Worm (Caenorhabditis elegans) whole organism, L4 larva: ENCODE results near the gene drr-1.

Experiments
- D1046.2 ChIP-seq: fragments of 200-800 bp; sonication (Bioruptor generic); IDR thresholded peaks from 2 replicates; pipeline ENCODE4 v1.3.6; 2022; ENCODE audit warnings: missing genetic modification characterization, missing compliant biosample characterization
- F26F4.8 ChIP-seq: fragments of 200-800 bp; sonication (Bioruptor generic); conservative IDR thresholded peaks from 2 replicates; pipeline ENCODE4 v1.3.6; 2022; ENCODE audit warnings: missing genetic modification characterization, missing compliant biosample characterization
- F37D6.2 ChIP-seq: sonication (generic microtip); optimal IDR thresholded peaks from 2 replicates; lab custom pipeline; 2016; ENCODE audit warnings: mild to moderate bottlenecking, missing genetic modification characterization, missing compliant biosample characterization
- F44E2.7 ChIP-seq: fragments of 200-800 bp; sonication (Bioruptor generic); IDR thresholded peaks from 2 replicates; pipeline ENCODE4 v2.1.2; 2022; ENCODE audit warnings: missing genetic modification characterization, missing compliant biosample characterization
- T20F7.1 ChIP-seq: fragments of 200-800 bp; sonication (Bioruptor generic); optimal IDR thresholded peaks from 2 replicates; lab custom pipeline; 2018; ENCODE audit warnings: mild to moderate bottlenecking, missing genetic modification characterization, missing compliant biosample characterization
- T26A8.4 ChIP-seq: fragments of 200-800 bp; sonication (Bioruptor generic); IDR thresholded peaks from 2 replicates; pipeline ENCODE4 v1.3.6; 2022; ENCODE audit warnings: missing genetic modification characterization, missing compliant biosample characterization
- ZK546.5 ChIP-seq, 2 experiments: sonication (generic microtip); optimal IDR thresholded peaks; 2 replicates each; lab custom pipeline; 2017; ENCODE audit warnings: missing biosample characterization in 2 of 2, missing genetic modification characterization in 2 of 2
- aha-1 ChIP-seq: fragments of 150-350 bp; peaks from one replicate; lab custom pipeline; 2014; ENCODE audit warnings: missing biosample characterization, missing genetic modification characterization
- aly-2 ChIP-seq: sonication (generic microtip); optimal IDR thresholded peaks from 2 replicates; lab custom pipeline; 2018; ENCODE audit warnings: missing biosample characterization, missing genetic modification characterization
- arid-1 ChIP-seq: fragments of 200-800 bp; sonication (Bioruptor generic); conservative IDR thresholded peaks from 2 replicates; pipeline ENCODE4 v1.3.6; 2022; ENCODE audit warnings: missing genetic modification reagents, missing genetic modification characterization, missing compliant biosample characterization
- attf-4 ChIP-seq: sonication (generic microtip); optimal IDR thresholded peaks from 3 replicates; lab custom pipeline; 2017; ENCODE audit warnings: missing biosample characterization, missing genetic modification characterization
- ceh-20 ChIP-seq: fragments of 200-800 bp; sonication (Bioruptor generic); IDR thresholded peaks from 2 replicates; pipeline ENCODE4 v1.3.6; 2022; ENCODE audit warnings: missing genetic modification reagents, missing genetic modification characterization, missing compliant biosample characterization
- ceh-28 ChIP-seq: fragments of 150-350 bp; optimal IDR thresholded peaks from 2 replicates; lab custom pipeline; 2014; ENCODE audit warnings: missing biosample characterization, missing genetic modification reagents, missing genetic modification characterization
- ceh-44 ChIP-seq: fragments of 200-800 bp; sonication (Bioruptor generic); IDR thresholded peaks from 2 replicates; pipeline ENCODE4 v1.3.6; 2022; ENCODE audit warnings: missing genetic modification reagents, missing genetic modification characterization, missing compliant biosample characterization
- ceh-62 ChIP-seq: sonication (generic microtip); optimal IDR thresholded peaks from 2 replicates; lab custom pipeline; 2017; ENCODE audit warnings: missing biosample characterization, missing genetic modification characterization
- ceh-82 ChIP-seq: sonication (generic microtip); optimal IDR thresholded peaks from 2 replicates; lab custom pipeline; 2017; ENCODE audit warnings: missing biosample characterization, missing genetic modification characterization
- ces-1 ChIP-seq: fragments of 150-350 bp; sonication (generic microtip); optimal IDR thresholded peaks from 4 replicates; lab custom pipeline; 2014; ENCODE audit warnings: missing biosample characterization, missing genetic modification reagents, missing genetic modification characterization
- cey-2 ChIP-seq: sonication (generic microtip); optimal IDR thresholded peaks from 3 replicates; lab custom pipeline; 2017; ENCODE audit warnings: missing genetic modification characterization, mild to moderate bottlenecking, missing compliant biosample characterization, antibody characterized with exemption, borderline replicate concordance; ENCODE audit not compliant: insufficient read depth
- daf-16 ChIP-seq, 3 experiments: sonication (generic microtip); optimal IDR thresholded peaks; 2 replicates each; lab custom pipeline; 2016 to 2017; ENCODE audit warnings: missing genetic modification characterization in 3 of 3, missing genetic modification reagents in 3 of 3, mild to moderate bottlenecking in 2 of 3, missing compliant biosample characterization in 2 of 3, missing biosample characterization in 1 of 3, moderate library complexity in 1 of 3
- daf-19 ChIP-seq: fragments of 200-800 bp; sonication (Bioruptor generic); conservative IDR thresholded peaks from 2 replicates; pipeline ENCODE4 v1.3.6; 2022; ENCODE audit warnings: missing genetic modification characterization, missing compliant biosample characterization
- duxl-1 ChIP-seq: sonication (generic microtip); optimal IDR thresholded peaks from 2 replicates; lab custom pipeline; 2016; ENCODE audit warnings: mild to moderate bottlenecking, missing genetic modification characterization, moderate library complexity, missing compliant biosample characterization; ENCODE audit not compliant: poor library complexity
- egl-43 ChIP-seq: fragments of 200-800 bp; sonication (Bioruptor generic); IDR thresholded peaks from 2 replicates; pipeline ENCODE4 v1.3.6; 2022; ENCODE audit warnings: missing genetic modification reagents, missing genetic modification characterization, missing compliant biosample characterization
- gei-8 ChIP-seq: fragments of 200-800 bp; sonication (Bioruptor generic); optimal IDR thresholded peaks from 2 replicates; lab custom pipeline; 2018; ENCODE audit warnings: mild to moderate bottlenecking, missing genetic modification characterization, missing compliant biosample characterization
- hlh-11 ChIP-seq: fragments of 200-800 bp; sonication (Bioruptor generic); optimal IDR thresholded peaks from 2 replicates; lab custom pipeline; 2018; ENCODE audit warnings: mild to moderate bottlenecking, missing genetic modification characterization, missing compliant biosample characterization
- jun-1 ChIP-seq: fragments of 150-350 bp; optimal IDR thresholded peaks from 2 replicates; lab custom pipeline; 2014; ENCODE audit warnings: missing biosample characterization, missing genetic modification reagents, missing genetic modification characterization
- lin-1 ChIP-seq: fragments of 200-800 bp; sonication (Bioruptor generic); IDR thresholded peaks from 2 replicates; pipeline ENCODE4 v1.3.6; 2022; ENCODE audit warnings: missing genetic modification reagents, missing genetic modification characterization, missing compliant biosample characterization
- lin-13 ChIP-seq: fragments of 150-350 bp; optimal IDR thresholded peaks from 2 replicates; lab custom pipeline; 2014; ENCODE audit warnings: missing biosample characterization, missing genetic modification reagents, missing genetic modification characterization
- lin-29 ChIP-seq: fragments of 200-800 bp; sonication (Bioruptor generic); IDR thresholded peaks from 2 replicates; pipeline ENCODE4 v1.3.6; 2022; ENCODE audit warnings: missing genetic modification reagents, missing genetic modification characterization, missing compliant biosample characterization
- lin-38 ChIP-seq: fragments of 200-800 bp; sonication (Bioruptor generic); IDR thresholded peaks from 2 replicates; pipeline ENCODE4 v1.3.6; 2022; ENCODE audit warnings: missing genetic modification reagents, missing genetic modification characterization, missing compliant biosample characterization
- lir-3 ChIP-seq: sonication (generic microtip); optimal IDR thresholded peaks from 2 replicates; lab custom pipeline; 2016; ENCODE audit warnings: mild to moderate bottlenecking, missing genetic modification characterization, missing compliant biosample characterization
- mes-2 ChIP-seq: sonication (generic microtip); optimal IDR thresholded peaks from 2 replicates; lab custom pipeline; 2016; ENCODE audit warnings: missing genotype, mild to moderate bottlenecking, missing genetic modification characterization, missing compliant biosample characterization; ENCODE audit not compliant: poor library complexity, severe bottlenecking
- mxl-3 ChIP-seq: fragments of 200-800 bp; sonication (Bioruptor generic); optimal IDR thresholded peaks from 2 replicates; lab custom pipeline; 2018; ENCODE audit warnings: mild to moderate bottlenecking, missing genetic modification characterization, missing compliant biosample characterization
- nhr-41 ChIP-seq: fragments of 200-800 bp; sonication (Bioruptor generic); IDR thresholded peaks from 2 replicates; pipeline ENCODE4 v1.3.6; 2022; ENCODE audit warnings: missing genetic modification reagents, missing genetic modification characterization, missing compliant biosample characterization
- nhr-48 ChIP-seq: sonication (generic microtip); optimal IDR thresholded peaks from 2 replicates; lab custom pipeline; 2016; ENCODE audit warnings: mild to moderate bottlenecking, missing genetic modification characterization, missing compliant biosample characterization
- nhr-76 ChIP-seq: fragments of 150-350 bp; optimal IDR thresholded peaks from 2 replicates; lab custom pipeline; 2014; ENCODE audit warnings: missing biosample characterization, missing genetic modification characterization
- nhr-77 ChIP-seq: fragments of 150-350 bp; optimal IDR thresholded peaks from 2 replicates; lab custom pipeline; 2014; ENCODE audit warnings: missing biosample characterization, missing genetic modification characterization
- pqm-1 ChIP-seq: sonication (generic microtip); optimal IDR thresholded peaks from 2 replicates; lab custom pipeline; 2017; ENCODE audit warnings: missing biosample characterization, missing genetic modification characterization
- rbr-2 ChIP-seq: sonication (generic microtip); optimal IDR thresholded peaks from 2 replicates; lab custom pipeline; 2016; ENCODE audit warnings: missing genotype, missing genetic modification characterization, missing compliant biosample characterization
- saeg-2 ChIP-seq: fragments of 200-800 bp; sonication (Bioruptor generic); IDR thresholded peaks from 2 replicates; pipeline ENCODE4 v1.3.6; 2022; ENCODE audit warnings: missing genetic modification reagents, missing genetic modification characterization, missing compliant biosample characterization
- set-16 ChIP-seq: fragments of 200-800 bp; sonication (Bioruptor generic); IDR thresholded peaks from 2 replicates; pipeline ENCODE4 v1.3.6; 2022; ENCODE audit warnings: missing genetic modification reagents, missing genetic modification characterization, missing compliant biosample characterization
- snpc-1.2 ChIP-seq: fragments of 200-800 bp; sonication (Bioruptor generic); IDR thresholded peaks from 2 replicates; pipeline ENCODE4 v1.3.6; 2022; ENCODE audit warnings: missing genetic modification reagents, missing genetic modification characterization, missing compliant biosample characterization
- tra-1 ChIP-seq: fragments of 200-800 bp; sonication (Bioruptor generic); IDR thresholded peaks from 2 replicates; pipeline ENCODE4 v1.3.6; 2022; ENCODE audit warnings: missing genetic modification reagents, missing genetic modification characterization, missing compliant biosample characterization
- unc-39 ChIP-seq: sonication (generic microtip); optimal IDR thresholded peaks from 2 replicates; lab custom pipeline; 2017; ENCODE audit warnings: missing biosample characterization, missing genetic modification characterization
- vab-7 ChIP-seq: fragments of 200-800 bp; sonication (Bioruptor generic); IDR thresholded peaks from 2 replicates; pipeline ENCODE4 v1.3.6; 2022; ENCODE audit warnings: missing genetic modification reagents, missing genetic modification characterization, missing compliant biosample characterization
- zag-1 ChIP-seq: fragments of 150-350 bp; optimal IDR thresholded peaks from 2 replicates; lab custom pipeline; 2014; ENCODE audit warnings: missing biosample characterization, missing genetic modification characterization
- zfp-2 ChIP-seq: sonication (generic microtip); optimal IDR thresholded peaks from 2 replicates; lab custom pipeline; 2016; ENCODE audit warnings: mild to moderate bottlenecking, missing genetic modification characterization, missing compliant biosample characterization
- zfp-3 ChIP-seq: fragments of 200-800 bp; sonication (Bioruptor generic); conservative IDR thresholded peaks from 2 replicates; pipeline ENCODE4 v1.3.6; 2022; ENCODE audit warnings: missing genetic modification reagents, missing genetic modification characterization, missing compliant biosample characterization
- zip-2 ChIP-seq: fragments of 150-350 bp; optimal IDR thresholded peaks from 2 replicates; lab custom pipeline; 2014; ENCODE audit warnings: missing biosample characterization, missing genetic modification characterization
- ztf-7 ChIP-seq: fragments of 150-350 bp; optimal IDR thresholded peaks from 2 replicates; lab custom pipeline; 2014; ENCODE audit warnings: missing biosample characterization, missing genetic modification characterization

Gene drr-1

ce11 chrII:13460592-13461395 is 34.9 kb downstream of the drr-1 start, which contains the start of gene pqn-27:
TSS of gene pqn-27 (minus strand) at chrII:13460642.
- TF ChIP-seq jun-1 (tag; lab: Kevin White, UChicago): peak; percentile 1
- no peak for TF ChIP-seq D1046.2 (GFP tag; lab: Robert Waterston, UW)
- peak; percentile 96 for TF ChIP-seq T26A8.4 (GFP tag; lab: Robert Waterston, UW)
- no peak; the same call in 1 of the 2 replicates for TF ChIP-seq arid-1 (GFP tag; lab: Robert Waterston, UW)
- TF ChIP-seq rbr-2 (tag; lab: Kevin White, UChicago): peak; percentile 57
- TF ChIP-seq nhr-77 (tag; lab: Kevin White, UChicago): peak; percentile 75
- no peak for TF ChIP-seq ceh-44 (GFP tag; lab: Robert Waterston, UW)
- no peak for TF ChIP-seq egl-43 (GFP tag; lab: Robert Waterston, UW)
- TF ChIP-seq pqm-1 (tag; lab: Kevin White, UChicago): no peak
- TF ChIP-seq ztf-7 (tag; lab: Kevin White, UChicago): peak; percentile 40
- TF ChIP-seq zag-1 (tag; lab: Kevin White, UChicago): no peak
- peak; percentile 81 for TF ChIP-seq ceh-20 (GFP tag; lab: Robert Waterston, UW)
- peak in 1 of 2 experiments; percentile 93 for TF ChIP-seq daf-16 (GFP tag; optimal IDR thresholded peaks at IDR 0.05; lab: Kevin White, UChicago)
- TF ChIP-seq daf-16 (tag; optimal IDR thresholded peaks at IDR 0.05; lab: Kevin White, UChicago): peak; percentile 95
- TF ChIP-seq F44E2.7 (GFP tag; lab: Robert Waterston, UW): no peak
- TF ChIP-seq snpc-1.2 (GFP tag; lab: Robert Waterston, UW): 0 out of 2 replicates have a peak, but pooled peaks have one; percentile 56
- peak; percentile 22 for TF ChIP-seq lin-13 (GFP tag; lab: Kevin White, UChicago)
- 0 out of 2 replicates have a peak, but pooled peaks have one; percentile 22 for TF ChIP-seq nhr-41
- peak; percentile 72 for TF ChIP-seq nhr-48
- TF ChIP-seq daf-19 (GFP tag; lab: Robert Waterston, UW): no peak
- TF ChIP-seq duxl-1 (tag; lab: Kevin White, UChicago): no peak
- peak; percentile 91 for TF ChIP-seq aha-1 (tag; lab: Kevin White, UChicago)
- 0 out of 2 replicates have a peak, but pooled peaks have one; percentile 20 for TF ChIP-seq vab-7 (GFP tag; lab: Robert Waterston, UW)
- no peak for TF ChIP-seq zfp-2 (tag; lab: Kevin White, UChicago)
- TF ChIP-seq gei-8 (GFP tag; lab: Kevin White, UChicago): peak; percentile 47
- no peak for TF ChIP-seq ceh-62 (tag; lab: Kevin White, UChicago)
- no peak; the same call in 1 of the 2 replicates for TF ChIP-seq set-16 (GFP tag; lab: Robert Waterston, UW)
- no peak for TF ChIP-seq nhr-76 (tag; lab: Kevin White, UChicago)
- TF ChIP-seq lin-38 (GFP tag; lab: Robert Waterston, UW): peak; percentile 74
- TF ChIP-seq attf-4: no peak
- TF ChIP-seq cey-2: peak; percentile 22
- TF ChIP-seq unc-39 (tag; lab: Kevin White, UChicago): no peak
- TF ChIP-seq F26F4.8 (GFP tag; lab: Robert Waterston, UW): no peak
- peak; percentile 72 for TF ChIP-seq mxl-3
- peak; percentile 82 for TF ChIP-seq lin-1 (GFP tag; lab: Robert Waterston, UW)
- TF ChIP-seq hlh-11: peak; percentile 87
- TF ChIP-seq mes-2 (tag; lab: Kevin White, UChicago): peak; percentile 70
- TF ChIP-seq zip-2: peak; percentile 62
- TF ChIP-seq T20F7.1 (GFP tag; lab: Kevin White, UChicago): no peak
- TF ChIP-seq zfp-3 (GFP tag; lab: Robert Waterston, UW): peak; percentile 87
- TF ChIP-seq ZK546.5 (tag; optimal IDR thresholded peaks at IDR 0.05; lab: Kevin White, UChicago): no peak
- no peak for TF ChIP-seq tra-1 (GFP tag; lab: Robert Waterston, UW)
- TF ChIP-seq aly-2: no peak
- TF ChIP-seq lin-29 (GFP tag; lab: Robert Waterston, UW): 0 out of 2 replicates have a peak, but pooled peaks have one; percentile 9
- TF ChIP-seq ceh-28 (tag; lab: Kevin White, UChicago): no peak
- no peak for TF ChIP-seq ces-1 (GFP tag; lab: Kevin White, UChicago)
- TF ChIP-seq ceh-82 (tag; lab: Kevin White, UChicago): no peak
- no peak for TF ChIP-seq F37D6.2 (tag; lab: Kevin White, UChicago)
- TF ChIP-seq saeg-2 (GFP tag; lab: Robert Waterston, UW): peak; percentile 68
- TF ChIP-seq lir-3 (tag; lab: Kevin White, UChicago): no peak
